Fruit fly (Drosophila melanogaster) whole organism, embryonic: ENCODE data around the gene Acat1.
A peak's percentile ranks its signal among the peaks of the same experiment; 100 is the strongest.

Experiments
- BtbVII ChIP-seq: fragments of 200-800 bp; sonication (Bioruptor generic); optimal IDR thresholded peaks from 3 replicates; lab custom pipeline; 2017; ENCODE audit warnings: missing biosample characterization, mild to moderate bottlenecking, missing genetic modification characterization
- C15 ChIP-seq: fragments of 200-800 bp; sonication (Bioruptor generic); IDR thresholded peaks from 3 replicates; pipeline ENCODE4 v1.3.6; 2022; ENCODE audit warnings: missing biosample characterization, missing genetic modification characterization
- CG10366 ChIP-seq: fragments of 200-800 bp; sonication (Bioruptor generic); IDR thresholded peaks from 2 replicates; pipeline ENCODE4 v1.3.6; 2022; ENCODE audit warnings: missing biosample characterization, missing genetic modification characterization
- CG11085 ChIP-seq: fragments of 200-800 bp; sonication (Bioruptor generic); IDR thresholded peaks from 2 replicates; pipeline ENCODE4 v1.3.6; 2022; ENCODE audit warnings: missing biosample characterization, missing genetic modification characterization
- CG12236 ChIP-seq: fragments of 200-800 bp; sonication (Bioruptor generic); optimal IDR thresholded peaks from 2 replicates; lab custom pipeline; 2016; ENCODE audit warnings: missing biosample characterization, missing genetic modification characterization
- CG12299 ChIP-seq: fragments of 200-800 bp; sonication (Bioruptor generic); optimal IDR thresholded peaks from 2 replicates; lab custom pipeline; 2018; ENCODE audit warnings: missing biosample characterization, mild to moderate bottlenecking, missing genetic modification characterization
- CG13123 ChIP-seq: fragments of 200-800 bp; sonication (Bioruptor generic); optimal IDR thresholded peaks from 2 replicates; lab custom pipeline; 2016; ENCODE audit warnings: missing biosample characterization, missing genetic modification characterization
- CG13287 ChIP-seq: fragments of 200-800 bp; sonication (Bioruptor generic); IDR thresholded peaks from 2 replicates; pipeline ENCODE4 v1.3.6; 2022; ENCODE audit warnings: missing biosample characterization, missing genetic modification characterization; ENCODE audit not compliant: partially characterized antibody
- CG13296 ChIP-seq: fragments of 200-800 bp; sonication (Bioruptor generic); optimal IDR thresholded peaks from 3 replicates; lab custom pipeline; 2018; ENCODE audit warnings: missing biosample characterization, mild to moderate bottlenecking, missing genetic modification characterization
- CG14050 ChIP-seq: fragments of 200-800 bp; sonication (Bioruptor generic); IDR thresholded peaks from 3 replicates; pipeline ENCODE4 v1.3.6; 2022; ENCODE audit warnings: missing biosample characterization, missing genetic modification characterization
- CG1602 ChIP-seq: fragments of 200-800 bp; sonication (Bioruptor generic); optimal IDR thresholded peaks from 3 replicates; lab custom pipeline; 2016; ENCODE audit warnings: missing biosample characterization, missing genetic modification characterization
- CG16779 ChIP-seq: fragments of 200-800 bp; sonication (Bioruptor generic); IDR thresholded peaks from 2 replicates; pipeline ENCODE4 v1.3.6; 2022; ENCODE audit warnings: missing biosample characterization, missing genetic modification characterization
- CG17568 ChIP-seq: fragments of 200-800 bp; sonication (Bioruptor generic); optimal IDR thresholded peaks from 2 replicates; lab custom pipeline; 2018; ENCODE audit warnings: missing biosample characterization, mild to moderate bottlenecking, missing genetic modification characterization, moderate library complexity
- CG18011 ChIP-seq: fragments of 200-800 bp; sonication (Bioruptor generic); optimal IDR thresholded peaks from 2 replicates; lab custom pipeline; 2017; ENCODE audit warnings: missing biosample characterization, missing genetic modification characterization, mild to moderate bottlenecking, moderate library complexity, missing genotype
- CG1832 ChIP-seq: fragments of 200-800 bp; sonication (Bioruptor generic); optimal IDR thresholded peaks from 2 replicates; lab custom pipeline; 2017; ENCODE audit warnings: missing biosample characterization, mild to moderate bottlenecking, missing genetic modification characterization, inconsistent platforms
- CG30020 ChIP-seq: fragments of 200-800 bp; optimal IDR thresholded peaks from 2 replicates; lab custom pipeline; 2019; ENCODE audit warnings: missing biosample characterization, mild to moderate bottlenecking, missing genetic modification characterization, moderate library complexity
- CG3163 ChIP-seq: fragments of 200-800 bp; sonication (Bioruptor generic); optimal IDR thresholded peaks from 3 replicates; lab custom pipeline; 2016; ENCODE audit warnings: missing biosample characterization, missing genetic modification characterization
- CG32532 ChIP-seq: fragments of 200-800 bp; sonication (Bioruptor generic); IDR thresholded peaks from 2 replicates; pipeline ENCODE4 v1.3.6; 2022; ENCODE audit warnings: missing biosample characterization, missing genetic modification characterization
- CG3847 ChIP-seq: fragments of 200-800 bp; sonication (Bioruptor generic); IDR thresholded peaks from 2 replicates; pipeline ENCODE4 v1.3.6; 2022; ENCODE audit warnings: missing biosample characterization, missing genetic modification characterization
- CG4360 ChIP-seq: fragments of 200-800 bp; sonication (Bioruptor generic); IDR thresholded peaks from 2 replicates; pipeline ENCODE4 v1.3.6; 2022; ENCODE audit warnings: missing biosample characterization, missing genetic modification characterization
- CG6765 ChIP-seq: fragments of 200-800 bp; sonication (Bioruptor generic); optimal IDR thresholded peaks from 3 replicates; lab custom pipeline; 2017; ENCODE audit warnings: missing biosample characterization, mild to moderate bottlenecking, missing genetic modification characterization
- CG7839 ChIP-seq: fragments of 200-800 bp; sonication (Bioruptor generic); optimal IDR thresholded peaks from 3 replicates; lab custom pipeline; 2018; ENCODE audit warnings: missing biosample characterization, mild to moderate bottlenecking, missing genetic modification characterization, moderate library complexity
- CG8924 ChIP-seq: fragments of 200-800 bp; optimal IDR thresholded peaks from 3 replicates; lab custom pipeline; 2019; ENCODE audit warnings: missing biosample characterization, mild to moderate bottlenecking, missing genetic modification characterization, moderate library complexity
- Chrac-16 ChIP-seq: fragments of 200-800 bp; sonication (Bioruptor generic); optimal IDR thresholded peaks from 3 replicates; lab custom pipeline; 2016; ENCODE audit warnings: missing biosample characterization, missing genetic modification characterization
- D19A ChIP-seq: fragments of 200-800 bp; optimal IDR thresholded peaks from 3 replicates; lab custom pipeline; 2019; ENCODE audit warnings: missing biosample characterization, mild to moderate bottlenecking, missing genetic modification characterization, moderate library complexity
- Drgx ChIP-seq: fragments of 200-800 bp; sonication (Bioruptor generic); IDR thresholded peaks from 2 replicates; pipeline ENCODE4 v1.3.6; 2022; ENCODE audit warnings: missing biosample characterization, missing genetic modification characterization
- HLH3B ChIP-seq: fragments of 200-800 bp; sonication (Bioruptor generic); IDR thresholded peaks from 2 replicates; pipeline ENCODE4 v1.3.6; 2022; ENCODE audit warnings: missing biosample characterization, missing genetic modification characterization
- Hr78 ChIP-seq, 2 experiments: fragments of 200-800 bp in 1 of 2; fragments of >200 bp in 1 of 2; sonication (Bioruptor generic) in 1 of 2; optimal IDR thresholded peaks; 2 replicates each; lab custom pipeline; 2017 to 2019; ENCODE audit warnings: missing biosample characterization in 2 of 2, missing genetic modification characterization in 2 of 2, mild to moderate bottlenecking in 1 of 2, moderate library complexity in 1 of 2
- Hsf ChIP-seq: fragments of 200-800 bp; sonication (Bioruptor generic); optimal IDR thresholded peaks from 3 replicates; lab custom pipeline; 2016; ENCODE audit warnings: missing biosample characterization, missing genetic modification characterization
- NC2α ChIP-seq: fragments of 200-800 bp; sonication (Bioruptor generic); optimal IDR thresholded peaks from 2 replicates; lab custom pipeline; 2016; ENCODE audit warnings: missing biosample characterization, missing genetic modification characterization
- Rx ChIP-seq: fragments of 200-800 bp; sonication (Bioruptor generic); IDR thresholded peaks from 2 replicates; pipeline ENCODE4 v1.3.6; 2022; ENCODE audit warnings: missing biosample characterization, missing genetic modification characterization
- Sry-β ChIP-seq: fragments of 200-800 bp; sonication (Bioruptor generic); optimal IDR thresholded peaks from 2 replicates; lab custom pipeline; 2018; ENCODE audit warnings: missing biosample characterization, mild to moderate bottlenecking, missing genetic modification characterization, moderate library complexity
- Tbp ChIP-seq: fragments of >200 bp; optimal IDR thresholded peaks from 2 replicates; lab custom pipeline; 2018; ENCODE audit warnings: missing biosample characterization, missing genetic modification characterization
- Usf ChIP-seq: fragments of 200-800 bp; sonication (Bioruptor generic); optimal IDR thresholded peaks from 2 replicates; lab custom pipeline; 2017; ENCODE audit warnings: missing genotype, missing biosample characterization, missing genetic modification characterization
- ap ChIP-seq: fragments of 200-800 bp; sonication (Bioruptor generic); IDR thresholded peaks from 2 replicates; pipeline ENCODE4 v1.3.6; 2022; ENCODE audit warnings: missing biosample characterization, missing genetic modification characterization
- caup ChIP-seq: fragments of 200-800 bp; sonication (Bioruptor generic); optimal IDR thresholded peaks from 3 replicates; lab custom pipeline; 2017; ENCODE audit warnings: missing biosample characterization, mild to moderate bottlenecking, missing genetic modification characterization, moderate library complexity; ENCODE audit not compliant: severe bottlenecking
- chn ChIP-seq: fragments of 200-800 bp; sonication (Bioruptor generic); optimal IDR thresholded peaks from 2 replicates; lab custom pipeline; 2016; ENCODE audit warnings: missing biosample characterization, missing genetic modification characterization
- ftz-f1 ChIP-seq: fragments of 200-800 bp; sonication (Bioruptor generic); optimal IDR thresholded peaks from 2 replicates; lab custom pipeline; 2016; ENCODE audit warnings: missing biosample characterization, missing genetic modification characterization
- gcm2 ChIP-seq: fragments of 200-800 bp; sonication (Bioruptor generic); optimal IDR thresholded peaks from 2 replicates; lab custom pipeline; 2016; ENCODE audit warnings: missing biosample characterization, missing genetic modification characterization
- gt ChIP-seq: fragments of 200-800 bp; sonication (Bioruptor generic); IDR thresholded peaks from 2 replicates; pipeline ENCODE4 v1.3.6; 2022; ENCODE audit warnings: missing biosample characterization, missing genetic modification characterization
- ham ChIP-seq: fragments of 200-800 bp; sonication (Bioruptor generic); IDR thresholded peaks from 2 replicates; pipeline ENCODE4 v1.3.6; 2022; ENCODE audit warnings: missing biosample characterization, missing genetic modification characterization
- jigr1 ChIP-seq: fragments of 200-800 bp; sonication (Bioruptor generic); IDR thresholded peaks from 3 replicates; pipeline ENCODE4 v1.3.6; 2022; ENCODE audit warnings: missing biosample characterization, missing genetic modification characterization
- kah ChIP-seq: fragments of 200-800 bp; sonication (Bioruptor generic); optimal IDR thresholded peaks from 2 replicates; lab custom pipeline; 2018; ENCODE audit warnings: missing biosample characterization, mild to moderate bottlenecking, missing genetic modification characterization
- knrl ChIP-seq: fragments of 200-800 bp; sonication (Bioruptor generic); IDR thresholded peaks from 3 replicates; pipeline ENCODE4 v1.3.6; 2022; ENCODE audit warnings: missing biosample characterization, missing genetic modification characterization; ENCODE audit not compliant: partially characterized antibody
- maf-S ChIP-seq: fragments of 200-800 bp; sonication (Bioruptor generic); optimal IDR thresholded peaks from 2 replicates; lab custom pipeline; 2016; ENCODE audit warnings: missing biosample characterization, missing genetic modification characterization
- mam ChIP-seq: fragments of 200-800 bp; sonication (Bioruptor generic); optimal IDR thresholded peaks from 3 replicates; lab custom pipeline; 2016; ENCODE audit warnings: missing biosample characterization, missing genetic modification characterization
- nerfin-1 ChIP-seq: fragments of 200-800 bp; sonication (Bioruptor generic); optimal IDR thresholded peaks from 3 replicates; lab custom pipeline; 2019; ENCODE audit warnings: missing biosample characterization, mild to moderate bottlenecking, missing genetic modification characterization, moderate library complexity
- odd ChIP-seq: fragments of 200-800 bp; sonication (Bioruptor generic); optimal IDR thresholded peaks from 2 replicates; lab custom pipeline; 2017; ENCODE audit warnings: missing biosample characterization, mild to moderate bottlenecking, missing genetic modification characterization
- pita ChIP-seq: fragments of 200-800 bp; sonication (Bioruptor generic); optimal IDR thresholded peaks from 2 replicates; lab custom pipeline; 2017; ENCODE audit warnings: missing biosample characterization, mild to moderate bottlenecking, missing genetic modification characterization
- run ChIP-seq: fragments of 200-800 bp; sonication (Bioruptor generic); optimal IDR thresholded peaks from 3 replicates; lab custom pipeline; 2018; ENCODE audit warnings: missing biosample characterization, mild to moderate bottlenecking, missing genetic modification characterization
- sd ChIP-seq: fragments of 200-800 bp; sonication (Bioruptor generic); optimal IDR thresholded peaks from 3 replicates; lab custom pipeline; 2018; ENCODE audit warnings: missing biosample characterization, mild to moderate bottlenecking, missing genetic modification characterization, moderate library complexity
- slou ChIP-seq: fragments of 200-800 bp; sonication (Bioruptor generic); optimal IDR thresholded peaks from 3 replicates; lab custom pipeline; 2016; ENCODE audit warnings: missing biosample characterization, missing genetic modification characterization

The Acat1 gene

dm6 chrX:7934679-7935078 lies 46.1 kb upstream of the Acat1 start, which contains the start of gene RpS14b (continued):
- TF ChIP-seq CG6765 (GFP tag; lab: Kevin White, UChicago) (peak; percentile 75), CG4360 (GFP tag; lab: Robert Waterston, UW) (peak; percentile 65), gt (no peak), CG13123 (no peak), mam (GFP tag; lab: Kevin White, UChicago) (peak; percentile 47), C15 (peak; percentile 61; the same call in 1 of the 3 replicates), CG17568 (GFP tag; lab: Kevin White, UChicago) (peak; percentile 8), Hsf (GFP tag; lab: Kevin White, UChicago) (peak; percentile 70), ftz-f1 (GFP tag; lab: Kevin White, UChicago) (no peak), Drgx (GFP tag; lab: Robert Waterston, UW) (no peak), maf-S (GFP tag; lab: Kevin White, UChicago) (peak; percentile 30), Hr78 (GFP tag; optimal IDR thresholded peaks at IDR 0.05; lab: Kevin White, UChicago) (no peak), Chrac-16 (GFP tag; lab: Kevin White, UChicago) (peak; percentile 27), Rx (GFP tag; lab: Robert Waterston, UW) (peak; percentile 67), CG11085 (GFP tag; lab: Robert Waterston, UW) (peak; percentile 68), odd (peak; percentile 70), CG16779 (GFP tag; lab: Robert Waterston, UW) (no peak), gcm2 (GFP tag; lab: Kevin White, UChicago) (peak; percentile 55), D19A (tag; lab: Kevin White, UChicago) (no peak), run (tag; lab: Kevin White, UChicago) (no peak), CG12299 (tag; lab: Kevin White, UChicago) (peak; percentile 38), CG3847 (GFP tag; lab: Robert Waterston, UW) (peak; percentile 61), CG10366 (GFP tag; lab: Robert Waterston, UW) (peak; percentile 58), sd (tag; lab: Kevin White, UChicago) (peak; percentile 21), ham (no peak; the same call in 1 of the 2 replicates), Usf (GFP tag; lab: Kevin White, UChicago) (no peak), knrl (GFP tag; lab: Robert Waterston, UW) (peak; percentile 72), CG8924 (no peak), chn (GFP tag; lab: Kevin White, UChicago) (peak; percentile 45), CG13287 (GFP tag; lab: Robert Waterston, UW) (peak; percentile 82), CG12236 (GFP tag; lab: Kevin White, UChicago) (no peak), BtbVII (GFP tag; lab: Kevin White, UChicago) (peak; percentile 61), CG1602 (no peak), CG18011 (GFP tag; lab: Kevin White, UChicago) (peak; percentile 62), CG32532 (peak; percentile 83), CG30020 (tag; lab: Kevin White, UChicago) (peak; percentile 14), jigr1 (no peak), CG14050 (GFP tag; lab: Robert Waterston, UW) (peak; percentile 58), CG7839 (tag; lab: Kevin White, UChicago) (peak; percentile 31), Sry-β (GFP tag; lab: Kevin White, UChicago) (no peak), CG3163 (GFP tag; lab: Kevin White, UChicago) (peak; percentile 9), Tbp (GFP tag; lab: Kevin White, UChicago) (no peak), NC2α (no peak), ap (GFP tag; lab: Robert Waterston, UW) (no peak; the same call in 1 of the 2 replicates), slou (GFP tag; lab: Kevin White, UChicago) (peak; percentile 39), caup (GFP tag; lab: Kevin White, UChicago) (peak; percentile 88), pita (no peak), kah (GFP tag; lab: Kevin White, UChicago) (peak; percentile 7), HLH3B (GFP tag; lab: Robert Waterston, UW) (peak; percentile 56), nerfin-1 (peak; percentile 6), CG1832 (GFP tag; lab: Kevin White, UChicago) (no peak), CG13296 (GFP tag; lab: Kevin White, UChicago) (peak; percentile 81)
